Worm (Caenorhabditis elegans): ENCODE results near the gene srab-20.
"Not testable (repeated sequence)": the region's sequence is repeated elsewhere in the genome, so short reads cannot be mapped to it uniquely, and the experiment has no call there.

DNA sequence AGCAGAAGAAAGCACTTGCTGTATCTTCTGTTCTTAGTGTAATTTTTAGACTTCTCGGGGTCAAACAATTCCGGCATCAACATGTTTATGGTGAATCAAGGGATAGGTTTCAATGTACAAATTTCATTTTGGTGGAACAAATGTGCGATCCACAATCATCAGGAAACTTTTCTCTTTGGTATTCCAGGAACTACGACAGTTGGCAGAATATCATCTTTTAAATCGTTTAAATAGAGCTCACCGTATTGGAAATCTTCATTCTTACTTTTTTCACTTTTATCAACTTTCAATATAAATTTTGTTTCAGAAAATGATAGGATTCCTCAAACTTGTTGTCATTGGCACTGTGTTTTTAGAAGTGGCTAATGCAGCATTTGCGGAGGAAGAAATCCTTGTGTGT is 32.0 kb upstream of the srab-20 start, which contains the start of gene T20D4.12:
- TF ChIP-seq ama-1 (optimal IDR thresholded peaks at IDR 0.05); F13C5.2 (tag; optimal IDR thresholded peaks at IDR 0.05); tbx-37 (GFP tag; conservative IDR thresholded peaks at IDR 0.05); hmg-4 (GFP tag; optimal IDR thresholded peaks at IDR 0.05); ets-7 (tag; optimal IDR thresholded peaks at IDR 0.05); B0310.2 (tag; optimal IDR thresholded peaks at IDR 0.05); tra-4 (tag; optimal IDR thresholded peaks at IDR 0.05); tbx-11 (GFP tag; IDR thresholded peaks at IDR 0.05); flt-1 (GFP tag; IDR thresholded peaks at IDR 0.05); hmbx-1 (tag; optimal IDR thresholded peaks at IDR 0.05); ceh-13 (GFP tag; optimal IDR thresholded peaks at IDR 0.05): not testable (repeated sequence)
